Fruit fly (Drosophila melanogaster) whole organism, pupa: ENCODE measurements around the gene Ets97D.

Experiments
- EcR ChIP-seq: fragments of 200-800 bp; sonication (Bioruptor generic); optimal IDR thresholded peaks from 3 replicates; lab custom pipeline; 2019; ENCODE audit warnings: missing biosample characterization, missing genetic modification characterization, mild to moderate bottlenecking, moderate library complexity, missing genetic modification reagents
- Snoo ChIP-seq: fragments of 200-800 bp; sonication (Bioruptor generic); optimal IDR thresholded peaks from 3 replicates; lab custom pipeline; 2017; ENCODE audit warnings: missing biosample characterization, mild to moderate bottlenecking, missing genetic modification characterization, inconsistent platforms
- fd96Ca ChIP-seq: fragments of 200-800 bp; sonication (Bioruptor generic); IDR thresholded peaks from 3 replicates; pipeline ENCODE4 v1.3.6; 2022; ENCODE audit warnings: missing biosample characterization, missing genetic modification characterization

DNA sequence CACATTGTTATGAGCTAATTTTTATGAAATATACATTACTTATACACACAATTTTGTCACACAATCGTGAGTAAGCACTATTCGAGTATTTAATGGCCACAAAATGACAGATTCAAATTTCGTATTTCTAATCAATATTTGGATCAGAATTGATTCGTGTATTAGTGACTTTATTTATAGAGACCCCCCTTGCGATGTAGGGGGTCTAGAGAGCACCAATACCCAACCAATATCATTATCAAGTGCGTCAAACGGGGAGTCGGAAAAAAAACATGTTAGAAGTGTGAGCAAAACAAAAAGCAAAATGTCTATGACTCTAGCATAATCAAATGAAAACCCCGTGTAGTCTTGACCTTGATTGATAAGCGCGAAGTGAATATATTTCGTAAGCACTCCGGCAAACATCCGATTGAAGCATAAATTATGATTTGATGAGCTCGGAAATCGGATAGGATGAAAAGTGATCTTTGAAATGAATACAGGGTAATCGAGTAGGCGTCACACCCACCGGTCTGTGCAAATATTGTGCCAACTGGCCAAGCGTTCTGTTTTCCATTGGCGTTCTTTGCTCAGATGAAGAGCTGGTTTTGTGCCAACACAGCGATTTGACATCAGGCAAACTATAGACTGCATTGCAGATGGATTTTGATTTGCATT, 39.6 kb upstream of the Ets97D start:
- TF ChIP-seq Snoo (tag; lab: Kevin White, UChicago) = no peak
- no peak for TF ChIP-seq fd96Ca (GFP tag; lab: Robert Waterston, UW)
- no peak for TF ChIP-seq EcR (GFP tag; lab: Kevin White, UChicago)
